Fruit fly (Drosophila melanogaster): ENCODE measurements around the gene Ge-1.

Ge-1 gene

DNA sequence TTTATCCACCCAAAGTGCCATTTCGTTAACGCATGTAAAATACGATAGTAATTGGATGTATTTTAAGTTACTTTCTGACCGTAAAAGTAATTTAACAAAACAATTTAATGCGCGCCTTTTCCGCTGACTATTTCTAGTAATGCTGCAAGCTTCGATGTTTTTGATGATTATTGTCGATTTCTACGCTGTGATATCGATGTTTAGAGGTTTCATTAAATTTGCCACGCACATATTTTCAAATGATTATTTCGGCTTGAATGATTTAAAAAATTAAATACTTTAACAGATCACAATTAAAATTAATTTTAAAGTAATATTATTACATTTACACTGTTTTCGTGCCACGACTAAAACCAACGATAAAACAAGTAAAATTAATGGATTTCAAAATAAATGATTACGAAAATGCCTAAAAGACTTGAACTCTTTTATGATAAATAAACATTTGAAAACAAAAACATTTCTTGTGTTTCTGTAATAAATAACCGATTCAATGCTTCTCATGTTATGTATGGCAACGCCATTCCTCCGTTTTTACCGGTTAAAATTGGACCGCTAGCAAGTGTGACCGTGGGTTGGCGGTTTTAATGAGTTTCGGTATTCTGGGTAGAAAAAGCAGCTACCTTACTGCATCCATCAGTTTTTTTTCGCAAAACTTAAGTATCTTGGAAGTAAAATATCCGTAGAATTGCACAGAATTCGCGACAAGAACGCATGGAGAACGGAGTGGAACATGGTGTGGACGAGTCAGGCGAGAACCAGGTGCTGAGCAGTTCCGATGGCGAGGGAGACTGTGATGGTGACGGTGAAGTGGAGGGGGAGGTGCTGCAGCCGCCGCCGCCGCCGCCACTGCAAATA, 29.7 kb upstream of the Ge-1 start, which contains the start of the genes RfC38 and CG4751 (continued):
- TF ChIP-seq CG4282 (GFP tag; optimal IDR thresholded peaks at IDR 0.05) (no peak), CG16813 (GFP tag; IDR thresholded peaks at IDR 0.05; ENCODE audit: partially characterized antibody) (peak; percentile 63), E2f1 (GFP tag; IDR thresholded peaks at IDR 0.05) (0 out of 2 replicates have a peak, but pooled peaks have one; percentile 20), chinmo (GFP tag; IDR thresholded peaks at IDR 0.05; ENCODE audit: partially characterized antibody) (0 out of 4 replicates have a peak, but pooled peaks have one; percentile 57), dpn (GFP tag; optimal IDR thresholded peaks at IDR 0.05) (peak in 1 of 2 experiments; percentile 22), CG7556 (GFP tag; optimal IDR thresholded peaks at IDR 0.05) (no peak), Neu2 (GFP tag; optimal IDR thresholded peaks at IDR 0.05; ENCODE audit: borderline replicate concordance) (no peak), CG34422 (GFP tag; IDR thresholded peaks at IDR 0.05) (peak; percentile 67; the same call in 1 of the 3 replicates), CG2116 (GFP tag; optimal IDR thresholded peaks at IDR 0.05) (peak; percentile 73), lab (GFP tag; optimal IDR thresholded peaks at IDR 0.05) (no peak), CG8388 (GFP tag; optimal IDR thresholded peaks at IDR 0.05) (no peak), Eip74EF (GFP tag; optimal IDR thresholded peaks at IDR 0.05) (no peak), Jarid2 (GFP tag; optimal IDR thresholded peaks at IDR 0.05) (peak; percentile 8), inv (GFP tag; IDR thresholded peaks at IDR 0.05; ENCODE audit: partially characterized antibody) (peak; percentile 50; the same call in 1 of the 2 replicates), CG17912 (GFP tag; optimal IDR thresholded peaks at IDR 0.05) (no peak), CG3995 (GFP tag; optimal IDR thresholded peaks at IDR 0.05) (peak; percentile 51), trh (GFP tag; optimal IDR thresholded peaks at IDR 0.05) (no peak), CG12391 (tag; optimal IDR thresholded peaks at IDR 0.05) (peak; percentile 68), zen (tag; optimal IDR thresholded peaks at IDR 0.05) (peak; percentile 73), CG15479 (GFP tag; optimal IDR thresholded peaks at IDR 0.05) (no peak), CG13775 (GFP tag; optimal IDR thresholded peaks at IDR 0.05) (peak; percentile 31), B-H2 (GFP tag; optimal IDR thresholded peaks at IDR 0.05) (no peak), CG2120 (GFP tag; optimal IDR thresholded peaks at IDR 0.05) (peak; percentile 32), Lhr (GFP tag; optimal IDR thresholded peaks at IDR 0.05) (peak; percentile 5), CG11247 (GFP tag; IDR thresholded peaks at IDR 0.05) (no peak), sr (GFP tag; IDR thresholded peaks at IDR 0.05) (no peak), lmd (GFP tag; IDR thresholded peaks at IDR 0.05) (no peak), CG1603 (tag; optimal IDR thresholded peaks at IDR 0.05) (no peak), mirr (GFP tag; optimal IDR thresholded peaks at IDR 0.05) (no peak), CG13287 (GFP tag; IDR thresholded peaks at IDR 0.05; ENCODE audit: partially characterized antibody) (peak; percentile 76), CG15269 (tag; optimal IDR thresholded peaks at IDR 0.05) (no peak), Doc2 (GFP tag; IDR thresholded peaks at IDR 0.05) (no peak), CG18476 (GFP tag; optimal IDR thresholded peaks at IDR 0.05) (no peak), ATbp (GFP tag; optimal IDR thresholded peaks at IDR 0.05) (no peak), Ets97D (GFP tag; optimal IDR thresholded peaks at IDR 0.05) (peak; percentile 50), CG6791 (GFP tag; IDR thresholded peaks at IDR 0.05; ENCODE audit: partially characterized antibody) (peak; percentile 65; the same call in 2 of the 3 replicates), CG1602 (GFP tag; optimal IDR thresholded peaks at IDR 0.05) (no peak), klu (GFP tag; IDR thresholded peaks at IDR 0.05) (no peak), CG13296 (GFP tag; optimal IDR thresholded peaks at IDR 0.05) (no peak), CG10565 (GFP tag; optimal IDR thresholded peaks at IDR 0.05) (no peak), cg (GFP tag; optimal IDR thresholded peaks at IDR 0.05) (no peak), CG6683 (GFP tag; optimal IDR thresholded peaks at IDR 0.05) (no peak), CG32767 (GFP tag; IDR thresholded peaks at IDR 0.05) (0 out of 2 replicates have a peak, but pooled peaks have one; percentile 8), crol (GFP tag; IDR thresholded peaks at IDR 0.05) (peak; percentile 95), CG4360 (GFP tag; IDR thresholded peaks at IDR 0.05) (no peak), Max (GFP tag; optimal IDR thresholded peaks at IDR 0.05) (peak; percentile 2), esg (GFP tag; conservative IDR thresholded peaks at IDR 0.05) (no peak)

All from whole organism, embryonic.